Fruit fly (Drosophila melanogaster): ENCODE results near the gene CG1275.

Gene CG1275

DNA sequence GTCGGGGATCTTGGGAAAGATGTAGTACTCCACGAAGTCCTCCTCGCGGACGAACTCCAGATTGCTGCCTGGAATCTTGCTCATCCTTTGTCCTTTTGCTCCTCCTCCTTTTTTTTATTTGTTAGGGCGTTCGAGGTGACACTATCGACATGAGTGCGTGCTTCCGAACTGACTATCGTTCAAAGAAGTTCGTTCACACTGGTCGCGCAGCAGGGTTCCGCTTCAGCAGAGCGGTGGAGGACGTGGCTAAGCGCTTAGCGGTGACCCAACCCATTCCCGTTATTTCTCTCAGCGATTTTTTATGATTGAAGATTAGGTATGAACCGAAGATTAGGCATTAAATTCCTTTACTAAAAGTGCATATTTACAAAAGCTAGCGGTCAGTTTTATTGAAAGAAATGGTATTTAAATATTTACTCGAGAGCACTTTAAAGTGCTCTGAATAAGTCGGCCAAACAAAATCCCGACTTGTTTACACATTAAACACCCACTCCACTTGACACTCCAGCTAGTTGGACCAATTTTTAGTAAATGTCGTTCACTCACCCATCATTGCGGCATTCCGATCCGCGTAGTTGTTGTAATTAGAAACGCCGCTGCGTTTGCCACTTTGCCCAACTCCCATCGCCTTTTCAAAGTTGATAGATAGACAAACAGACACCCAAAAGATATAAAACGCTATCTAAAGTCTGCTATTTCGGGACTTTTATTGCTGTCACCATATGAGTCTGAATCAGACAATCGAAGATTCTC lies 8.6 kb upstream of the CG1275 start, which contains the start of the genes ecd and CG13806 (continued):
- TF ChIP-seq Blimp-1 (GFP tag; optimal IDR thresholded peaks at IDR 0.05): no peak
- TF ChIP-seq prd (optimal IDR thresholded peaks at IDR 0.05): no peak
- peak; percentile 39; the same call in 1 of the 3 replicates for TF ChIP-seq prd (GFP tag; IDR thresholded peaks at IDR 0.05)
- peak; percentile 32; the same call in 1 of the 2 replicates for TF ChIP-seq CG14014 (GFP tag; IDR thresholded peaks at IDR 0.05)
- peak; percentile 60 for TF ChIP-seq Xbp1 (GFP tag; optimal IDR thresholded peaks at IDR 0.05)
- TF ChIP-seq Hr51 (GFP tag; optimal IDR thresholded peaks at IDR 0.05): peak in 1 of 2 experiments; percentile 41
- TF ChIP-seq pb (GFP tag; optimal IDR thresholded peaks at IDR 0.05): no peak
- TF ChIP-seq CG12104 (GFP tag; optimal IDR thresholded peaks at IDR 0.05): no peak
- TF ChIP-seq Dref (GFP tag; IDR thresholded peaks at IDR 0.05): peak; percentile 49
- peak; percentile 21 for TF ChIP-seq NfI (GFP tag; optimal IDR thresholded peaks at IDR 0.05)
- peak; percentile 21 for TF ChIP-seq Mad (GFP tag; optimal IDR thresholded peaks at IDR 0.05)
- TF ChIP-seq jing (GFP tag; optimal IDR thresholded peaks at IDR 0.05): no peak
- peak; percentile 11 for TF ChIP-seq NC2β (GFP tag; optimal IDR thresholded peaks at IDR 0.05)
- no peak for TF ChIP-seq CG7556 (GFP tag; optimal IDR thresholded peaks at IDR 0.05)
- peak; percentile 3 for TF ChIP-seq CG8089 (GFP tag; optimal IDR thresholded peaks at IDR 0.05)
- TF ChIP-seq CG17802 (tag; optimal IDR thresholded peaks at IDR 0.05): peak; percentile 88
- TF ChIP-seq CG13123 (GFP tag; optimal IDR thresholded peaks at IDR 0.05): no peak
- TF ChIP-seq Vsx1 (GFP tag; optimal IDR thresholded peaks at IDR 0.05): no peak
- TF ChIP-seq Sry-β (GFP tag; optimal IDR thresholded peaks at IDR 0.05): no peak
- TF ChIP-seq vnd (GFP tag; IDR thresholded peaks at IDR 0.05; ENCODE audit: partially characterized antibody): peak; percentile 87
- no peak for TF ChIP-seq schlank (tag; optimal IDR thresholded peaks at IDR 0.05)
- TF ChIP-seq fu2 (GFP tag; optimal IDR thresholded peaks at IDR 0.05): peak; percentile 21
- TF ChIP-seq CrebB (tag; optimal IDR thresholded peaks at IDR 0.05): no peak
- peak; percentile 26 for TF ChIP-seq tx (GFP tag; optimal IDR thresholded peaks at IDR 0.05)
- TF ChIP-seq inv (GFP tag; IDR thresholded peaks at IDR 0.05; ENCODE audit: partially characterized antibody): peak; percentile 96
- TF ChIP-seq Nf-YB (GFP tag; optimal IDR thresholded peaks at IDR 0.05): no peak
- peak; percentile 56 for TF ChIP-seq CG3163 (GFP tag; optimal IDR thresholded peaks at IDR 0.05)
- TF ChIP-seq zen (tag; optimal IDR thresholded peaks at IDR 0.05): peak; percentile 40
- peak; percentile 72; the same call in 2 of the 4 replicates for TF ChIP-seq Gug (GFP tag; IDR thresholded peaks at IDR 0.05)
- TF ChIP-seq CG12155 (GFP tag; optimal IDR thresholded peaks at IDR 0.05): peak; percentile 42
- TF ChIP-seq Hand (GFP tag; optimal IDR thresholded peaks at IDR 0.05): no peak
- TF ChIP-seq Adf1 (GFP tag; IDR thresholded peaks at IDR 0.05): peak; percentile 56
- peak; percentile 76 for TF ChIP-seq nerfin-2 (GFP tag; IDR thresholded peaks at IDR 0.05; ENCODE audit: partially characterized antibody)
- peak; percentile 80 for TF ChIP-seq CG17186 (GFP tag; optimal IDR thresholded peaks at IDR 0.05)
- TF ChIP-seq gce (GFP tag; IDR thresholded peaks at IDR 0.05): no peak
- TF ChIP-seq Chrac-16 (GFP tag; optimal IDR thresholded peaks at IDR 0.05): peak; percentile 49
- peak in 1 of 2 experiments; percentile 16 for TF ChIP-seq insv (GFP tag; optimal IDR thresholded peaks at IDR 0.05)
- 0 out of 2 replicates have a peak, but pooled peaks have one; percentile 23 for TF ChIP-seq klu (GFP tag; IDR thresholded peaks at IDR 0.05)
- TF ChIP-seq mirr (GFP tag; optimal IDR thresholded peaks at IDR 0.05): peak; percentile 11
- TF ChIP-seq CG6175 (GFP tag; IDR thresholded peaks at IDR 0.05): 0 out of 3 replicates have a peak, but pooled peaks have one; percentile 39
- no peak for TF ChIP-seq C15 (GFP tag; IDR thresholded peaks at IDR 0.05)
- no peak for TF ChIP-seq fd64A (GFP tag; optimal IDR thresholded peaks at IDR 0.05)
- no peak for TF ChIP-seq CG16815 (GFP tag; optimal IDR thresholded peaks at IDR 0.05)
- no peak for TF ChIP-seq BtbVII (GFP tag; optimal IDR thresholded peaks at IDR 0.05)
- no peak for TF ChIP-seq CG14965 (GFP tag; optimal IDR thresholded peaks at IDR 0.05; ENCODE audit: borderline replicate concordance)
- 0 out of 2 replicates have a peak, but pooled peaks have one; percentile 25 for TF ChIP-seq CG14667 (GFP tag; IDR thresholded peaks at IDR 0.05)
- peak; percentile 22 for TF ChIP-seq tin (GFP tag; optimal IDR thresholded peaks at IDR 0.05)
- peak in 1 of 2 experiments; percentile 23 for TF ChIP-seq crp (GFP tag; optimal IDR thresholded peaks at IDR 0.05)
